Fruit fly (Drosophila melanogaster) whole organism, embryonic: Measurements from ENCODE around the gene scrt.

ENCODE experiments used
- Awh ChIP-seq: fragments of 200-800 bp; sonication (Bioruptor generic); IDR thresholded peaks from 2 replicates; pipeline ENCODE4, ENCODE4 v1.3.6; 2022; ENCODE audit warnings: missing biosample characterization, missing genetic modification characterization
- Bgb ChIP-seq: fragments of 200-800 bp; sonication (Bioruptor generic); IDR thresholded peaks from 2 replicates; pipeline ENCODE4 v1.3.6; 2022; ENCODE audit warnings: missing biosample characterization, missing genetic modification characterization; ENCODE audit not compliant: partially characterized antibody
- CG10543 ChIP-seq: fragments of 200-800 bp; sonication (Bioruptor generic); optimal IDR thresholded peaks from 3 replicates; lab custom pipeline; 2017; ENCODE audit warnings: missing biosample characterization, mild to moderate bottlenecking, missing genetic modification characterization, moderate library complexity
- CG12236 ChIP-seq: fragments of 200-800 bp; sonication (Bioruptor generic); optimal IDR thresholded peaks from 2 replicates; lab custom pipeline; 2016; ENCODE audit warnings: missing biosample characterization, missing genetic modification characterization
- CG14667 ChIP-seq: fragments of 200-800 bp; sonication (Bioruptor generic); IDR thresholded peaks from 2 replicates; pipeline ENCODE4 v1.3.6; 2022; ENCODE audit warnings: missing biosample characterization, missing genetic modification characterization
- CG1602 ChIP-seq: fragments of 200-800 bp; sonication (Bioruptor generic); optimal IDR thresholded peaks from 3 replicates; lab custom pipeline; 2016; ENCODE audit warnings: missing biosample characterization, missing genetic modification characterization
- CG1603 ChIP-seq: fragments of 200-800 bp; sonication (Bioruptor generic); optimal IDR thresholded peaks from 2 replicates; lab custom pipeline; 2019; ENCODE audit warnings: missing biosample characterization, mild to moderate bottlenecking, missing genetic modification characterization, moderate library complexity
- CG16779 ChIP-seq: fragments of 200-800 bp; sonication (Bioruptor generic); IDR thresholded peaks from 2 replicates; pipeline ENCODE4 v1.3.6; 2022; ENCODE audit warnings: missing biosample characterization, missing genetic modification characterization
- CG18619 ChIP-seq: fragments of 200-800 bp; sonication (Bioruptor generic); optimal IDR thresholded peaks from 3 replicates; lab custom pipeline; 2017; ENCODE audit warnings: missing biosample characterization, mild to moderate bottlenecking, missing genetic modification characterization
- CG2129 ChIP-seq: fragments of 200-800 bp; sonication (Bioruptor generic); IDR thresholded peaks from 2 replicates; pipeline ENCODE4 v1.3.6; 2022; ENCODE audit warnings: missing biosample characterization, missing genetic modification characterization; ENCODE audit not compliant: partially characterized antibody
- CG2712 ChIP-seq: fragments of 200-800 bp; optimal IDR thresholded peaks from 3 replicates; lab custom pipeline; 2019; ENCODE audit warnings: missing biosample characterization, mild to moderate bottlenecking, missing genetic modification characterization, moderate library complexity
- CG31388 ChIP-seq: fragments of 200-800 bp; sonication (Bioruptor generic); optimal IDR thresholded peaks from 2 replicates; lab custom pipeline; 2016; ENCODE audit warnings: missing biosample characterization, missing genetic modification characterization
- CG3407 ChIP-seq: fragments of 200-800 bp; sonication (Bioruptor generic); optimal IDR thresholded peaks from 2 replicates; lab custom pipeline; 2018; ENCODE audit warnings: missing biosample characterization, mild to moderate bottlenecking, missing genetic modification characterization
- CG3995 ChIP-seq: fragments of 200-800 bp; sonication (Bioruptor generic); optimal IDR thresholded peaks from 3 replicates; lab custom pipeline; 2016; ENCODE audit warnings: missing biosample characterization, missing genetic modification characterization
- CG4360 ChIP-seq: fragments of 200-800 bp; sonication (Bioruptor generic); IDR thresholded peaks from 2 replicates; pipeline ENCODE4 v1.3.6; 2022; ENCODE audit warnings: missing biosample characterization, missing genetic modification characterization
- CG7987 ChIP-seq: fragments of 200-800 bp; sonication (Bioruptor generic); optimal IDR thresholded peaks from 2 replicates; lab custom pipeline; 2018; ENCODE audit warnings: missing biosample characterization, mild to moderate bottlenecking, missing genetic modification characterization, moderate library complexity
- CG8359 ChIP-seq: fragments of 200-800 bp; sonication (Bioruptor generic); optimal IDR thresholded peaks from 2 replicates; lab custom pipeline; 2017; ENCODE audit warnings: missing biosample characterization, mild to moderate bottlenecking, missing genetic modification characterization, borderline replicate concordance
- Chrac-16 ChIP-seq: fragments of 200-800 bp; sonication (Bioruptor generic); optimal IDR thresholded peaks from 3 replicates; lab custom pipeline; 2016; ENCODE audit warnings: missing biosample characterization, missing genetic modification characterization
- Deaf1 ChIP-seq: fragments of 200-800 bp; optimal IDR thresholded peaks from 3 replicates; lab custom pipeline; 2019; ENCODE audit warnings: missing biosample characterization, mild to moderate bottlenecking, missing genetic modification characterization, moderate library complexity
- HLH4C ChIP-seq: fragments of 200-800 bp; sonication (Bioruptor generic); IDR thresholded peaks from 3 replicates; pipeline ENCODE4 v1.3.6; 2022; ENCODE audit warnings: missing biosample characterization, missing genetic modification characterization; ENCODE audit not compliant: partially characterized antibody
- Hey ChIP-seq: fragments of 200-800 bp; sonication (Bioruptor generic); optimal IDR thresholded peaks from 3 replicates; lab custom pipeline; 2018; ENCODE audit warnings: missing biosample characterization, mild to moderate bottlenecking, missing genetic modification characterization
- Hmx ChIP-seq: fragments of 200-800 bp; sonication (Bioruptor generic); optimal IDR thresholded peaks from 2 replicates; lab custom pipeline; 2016; ENCODE audit warnings: missing biosample characterization, missing genetic modification characterization
- Mes4 ChIP-seq: fragments of 200-800 bp; sonication (Bioruptor generic); optimal IDR thresholded peaks from 2 replicates; lab custom pipeline; 2016; ENCODE audit warnings: missing biosample characterization, missing genetic modification characterization
- Nf-YC ChIP-seq: fragments of 200-800 bp; optimal IDR thresholded peaks from 3 replicates; lab custom pipeline; 2019; ENCODE audit warnings: missing biosample characterization, mild to moderate bottlenecking, missing genetic modification characterization, moderate library complexity
- Sry-δ ChIP-seq: fragments of 200-800 bp; sonication (Bioruptor generic); optimal IDR thresholded peaks from 2 replicates; lab custom pipeline; 2016; ENCODE audit warnings: missing biosample characterization, missing genetic modification characterization
- Trl ChIP-seq, 3 experiments: fragments of >200 bp in 2 of 3; fragments of 200-800 bp in 1 of 3; sonication (Bioruptor generic) in 1 of 3; optimal IDR thresholded peaks; 2 replicates in 1 of 3; 3 replicates in 2 of 3; lab custom pipeline; 2016 to 2017; ENCODE audit warnings: missing biosample characterization in 1 of 3, missing genetic modification characterization in 1 of 3
- Xbp1 ChIP-seq: fragments of 200-800 bp; sonication (Bioruptor generic); optimal IDR thresholded peaks from 3 replicates; lab custom pipeline; 2016; ENCODE audit warnings: missing biosample characterization, mild to moderate bottlenecking, missing genetic modification characterization
- amos ChIP-seq: fragments of 200-800 bp; sonication (Bioruptor generic); IDR thresholded peaks from 2 replicates; pipeline ENCODE4 v1.3.6; 2022; ENCODE audit warnings: missing biosample characterization, missing genetic modification characterization; ENCODE audit not compliant: partially characterized antibody
- bowl ChIP-seq: fragments of 200-800 bp; sonication (Bioruptor generic); IDR thresholded peaks from 2 replicates; pipeline ENCODE4 v1.3.6; 2022; ENCODE audit warnings: missing biosample characterization, missing genetic modification characterization
- btn ChIP-seq: fragments of 200-800 bp; sonication (Bioruptor generic); optimal IDR thresholded peaks from 2 replicates; lab custom pipeline; 2016; ENCODE audit warnings: missing biosample characterization, missing genetic modification characterization
- cad ChIP-seq: fragments of >200 bp; optimal IDR thresholded peaks from 2 replicates; lab custom pipeline; 2017; ENCODE audit warnings: missing biosample characterization, missing genetic modification characterization
- caup ChIP-seq: fragments of 200-800 bp; sonication (Bioruptor generic); optimal IDR thresholded peaks from 3 replicates; lab custom pipeline; 2017; ENCODE audit warnings: missing biosample characterization, mild to moderate bottlenecking, missing genetic modification characterization, moderate library complexity; ENCODE audit not compliant: severe bottlenecking
- cg ChIP-seq: fragments of 200-800 bp; sonication (Bioruptor generic); optimal IDR thresholded peaks from 3 replicates; lab custom pipeline; 2019; ENCODE audit warnings: missing biosample characterization, mild to moderate bottlenecking, missing genetic modification characterization, moderate library complexity
- h ChIP-seq: fragments of >200 bp; optimal IDR thresholded peaks from 2 replicates; lab custom pipeline; 2017
- kni ChIP-seq: fragments of 200-800 bp; sonication (Bioruptor generic); optimal IDR thresholded peaks from 3 replicates; lab custom pipeline; 2017; ENCODE audit warnings: mild to moderate bottlenecking, missing biosample characterization, missing genetic modification reagents, missing genetic modification characterization
- lab ChIP-seq: fragments of 200-800 bp; sonication (Bioruptor generic); optimal IDR thresholded peaks from 3 replicates; lab custom pipeline; 2017; ENCODE audit warnings: missing biosample characterization, missing genetic modification characterization, mild to moderate bottlenecking, moderate library complexity, missing genetic modification reagents
- lbe ChIP-seq: fragments of 200-800 bp; sonication (Bioruptor generic); optimal IDR thresholded peaks from 2 replicates; lab custom pipeline; 2016; ENCODE audit warnings: missing biosample characterization, mild to moderate bottlenecking, missing genetic modification characterization
- mam ChIP-seq: fragments of 200-800 bp; sonication (Bioruptor generic); optimal IDR thresholded peaks from 3 replicates; lab custom pipeline; 2016; ENCODE audit warnings: missing biosample characterization, missing genetic modification characterization
- odd ChIP-seq: fragments of 200-800 bp; sonication (Bioruptor generic); optimal IDR thresholded peaks from 2 replicates; lab custom pipeline; 2017; ENCODE audit warnings: missing biosample characterization, mild to moderate bottlenecking, missing genetic modification characterization
- otp ChIP-seq: fragments of 200-800 bp; sonication (Bioruptor generic); IDR thresholded peaks from 3 replicates; pipeline ENCODE4, ENCODE4 v1.3.6; 2022; ENCODE audit warnings: missing biosample characterization, missing genetic modification characterization
- psq ChIP-seq: fragments of 200-800 bp; sonication (Bioruptor generic); optimal IDR thresholded peaks from 2 replicates; lab custom pipeline; 2017; ENCODE audit warnings: missing biosample characterization, missing genetic modification characterization
- rib ChIP-seq: fragments of 200-800 bp; sonication (Bioruptor generic); IDR thresholded peaks from 2 replicates; pipeline ENCODE4 v1.3.6; 2022; ENCODE audit warnings: missing biosample characterization, missing genetic modification characterization
- row ChIP-seq: fragments of 200-800 bp; sonication (Bioruptor generic); IDR thresholded peaks from 3 replicates; pipeline ENCODE4 v1.3.6; 2022; ENCODE audit warnings: missing biosample characterization, missing genetic modification characterization
- scrt ChIP-seq: fragments of 200-800 bp; sonication (Bioruptor generic); optimal IDR thresholded peaks from 2 replicates; lab custom pipeline; 2018; ENCODE audit warnings: missing biosample characterization, mild to moderate bottlenecking, missing genetic modification characterization, moderate library complexity
- sd ChIP-seq: fragments of 200-800 bp; sonication (Bioruptor generic); optimal IDR thresholded peaks from 3 replicates; lab custom pipeline; 2018; ENCODE audit warnings: missing biosample characterization, mild to moderate bottlenecking, missing genetic modification characterization, moderate library complexity
- so ChIP-seq: fragments of 200-800 bp; sonication (Bioruptor generic); IDR thresholded peaks from 3 replicates; pipeline ENCODE4 v1.3.6; 2022; ENCODE audit warnings: missing biosample characterization, missing genetic modification characterization
- tll ChIP-seq, 2 experiments: fragments of 200-800 bp in 1 of 2; fragments of >200 bp in 1 of 2; sonication (Bioruptor generic) in 1 of 2; optimal IDR thresholded peaks; 2 replicates each; lab custom pipeline; 2017 to 2019; ENCODE audit warnings: missing biosample characterization in 2 of 2, missing genetic modification characterization in 2 of 2, mild to moderate bottlenecking in 1 of 2, moderate library complexity in 1 of 2
- trem ChIP-seq: fragments of 200-800 bp; optimal IDR thresholded peaks from 3 replicates; lab custom pipeline; 2019; ENCODE audit warnings: missing biosample characterization, mild to moderate bottlenecking, missing genetic modification characterization, moderate library complexity
- wdn ChIP-seq: fragments of 200-800 bp; sonication (Bioruptor generic); IDR thresholded peaks from 2 replicates; pipeline ENCODE4 v1.3.6; 2022; ENCODE audit warnings: missing biosample characterization, missing genetic modification characterization
- zen ChIP-seq: fragments of 200-800 bp; sonication (Bioruptor generic); optimal IDR thresholded peaks from 3 replicates; lab custom pipeline; 2018; ENCODE audit warnings: missing biosample characterization, mild to moderate bottlenecking, missing genetic modification characterization, moderate library complexity
- zen2 ChIP-seq: fragments of 200-800 bp; sonication (Bioruptor generic); IDR thresholded peaks from 3 replicates; pipeline ENCODE4 v1.3.6; 2022; ENCODE audit warnings: missing biosample characterization, missing genetic modification characterization; ENCODE audit not compliant: partially characterized antibody

scrt gene

DNA sequence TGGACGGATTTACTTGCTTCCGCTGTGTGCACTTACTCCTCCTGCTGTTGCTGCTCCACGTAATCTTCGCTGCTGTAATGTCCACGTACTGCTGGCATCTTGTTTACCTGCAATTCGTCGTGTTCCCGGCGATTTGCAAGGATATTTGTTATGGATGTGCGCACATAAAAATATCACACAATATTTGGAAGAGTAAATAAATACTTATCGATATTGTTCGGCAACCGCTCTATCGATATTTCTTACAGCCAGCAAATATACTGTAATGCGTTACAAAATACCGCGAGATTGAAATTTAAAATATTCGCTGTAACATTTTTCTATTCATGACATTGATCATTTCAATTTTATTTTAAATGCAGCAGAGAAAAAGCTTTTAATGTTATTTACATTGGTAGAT, 45.9 kb upstream of the scrt start, which contains the start of gene CG10866 (continued):
- no peak for TF ChIP-seq tll (GFP tag; optimal IDR thresholded peaks at IDR 0.05; lab: Kevin White, UChicago)
- no peak for TF ChIP-seq Nf-YC (tag; lab: Kevin White, UChicago)
- TF ChIP-seq Xbp1 (GFP tag; lab: Kevin White, UChicago): no peak
- no peak for TF ChIP-seq CG14667 (GFP tag; lab: Robert Waterston, UW)
- no peak for TF ChIP-seq rib (GFP tag; lab: Robert Waterston, UW)
- no peak for TF ChIP-seq CG12236 (GFP tag; lab: Kevin White, UChicago)
- no peak for TF ChIP-seq CG2712 (tag; lab: Kevin White, UChicago)
- TF ChIP-seq Sry-δ (GFP tag; lab: Kevin White, UChicago): peak; percentile 86
- TF ChIP-seq Hmx (GFP tag; lab: Kevin White, UChicago): no peak
- TF ChIP-seq cad: no peak
- TF ChIP-seq mam: no peak
- TF ChIP-seq Trl (optimal IDR thresholded peaks at IDR 0.05; lab: Kevin White, UChicago): no peak
- no peak for TF ChIP-seq Trl (GFP tag; optimal IDR thresholded peaks at IDR 0.05; lab: Kevin White, UChicago)
- no peak for TF ChIP-seq scrt (GFP tag; lab: Kevin White, UChicago)
- no peak for TF ChIP-seq CG1603 (tag; lab: Kevin White, UChicago)
- no peak for TF ChIP-seq CG3407 (GFP tag; lab: Kevin White, UChicago)
- no peak for TF ChIP-seq lab (GFP tag; lab: Kevin White, UChicago)
- TF ChIP-seq CG2129 (GFP tag; lab: Robert Waterston, UW): peak; percentile 64
- no peak for TF ChIP-seq CG7987 (GFP tag; lab: Kevin White, UChicago)
- TF ChIP-seq CG3995 (GFP tag; lab: Kevin White, UChicago): peak; percentile 95
- no peak for TF ChIP-seq bowl (GFP tag; lab: Robert Waterston, UW)
- no peak for TF ChIP-seq CG4360 (GFP tag; lab: Robert Waterston, UW)
- no peak for TF ChIP-seq so (GFP tag; lab: Robert Waterston, UW)
- TF ChIP-seq CG18619 (GFP tag; lab: Kevin White, UChicago): no peak
- TF ChIP-seq trem (tag; lab: Kevin White, UChicago): peak; percentile 6
- TF ChIP-seq Chrac-16 (GFP tag; lab: Kevin White, UChicago): no peak
- no peak for TF ChIP-seq Deaf1 (tag; lab: Kevin White, UChicago)
- no peak for TF ChIP-seq btn (GFP tag; lab: Kevin White, UChicago)
- TF ChIP-seq CG8359: no peak
- no peak for TF ChIP-seq cg
- no peak for TF ChIP-seq CG10543 (GFP tag; lab: Kevin White, UChicago)
- peak; percentile 19; the same call in 1 of the 3 replicates for TF ChIP-seq row (GFP tag; lab: Robert Waterston, UW)
- TF ChIP-seq zen2 (GFP tag; lab: Robert Waterston, UW): peak; percentile 82
- peak; percentile 87; the same call in 1 of the 2 replicates for TF ChIP-seq amos
- TF ChIP-seq otp (GFP tag; lab: Robert Waterston, UW): no peak
- TF ChIP-seq caup (GFP tag; lab: Kevin White, UChicago): no peak
- peak; percentile 85 for TF ChIP-seq Bgb (GFP tag; lab: Robert Waterston, UW)
- no peak for TF ChIP-seq Mes4 (GFP tag; lab: Kevin White, UChicago)
- no peak for TF ChIP-seq Awh (GFP tag; lab: Robert Waterston, UW)
- peak; percentile 84 for TF ChIP-seq HLH4C
- TF ChIP-seq lbe (GFP tag; lab: Kevin White, UChicago): no peak
- TF ChIP-seq wdn: no peak
- no peak for TF ChIP-seq CG31388 (GFP tag; lab: Kevin White, UChicago)
- TF ChIP-seq h (lab: Kevin White, UChicago): no peak
- TF ChIP-seq sd: no peak
- no peak for TF ChIP-seq CG1602 (GFP tag; lab: Kevin White, UChicago)
- TF ChIP-seq psq (GFP tag; lab: Kevin White, UChicago): no peak
- no peak for TF ChIP-seq odd (GFP tag; lab: Kevin White, UChicago)
- no peak for TF ChIP-seq Hey
- no peak for TF ChIP-seq CG16779 (GFP tag; lab: Robert Waterston, UW)
- no peak for TF ChIP-seq zen
- TF ChIP-seq kni (GFP tag; lab: Kevin White, UChicago): no peak
